Fruit fly (Drosophila melanogaster) whole organism, pupa: Measurements from ENCODE around the gene Tgi.

Experiments
- CG10348 ChIP-seq: fragments of 200-800 bp; sonication (Bioruptor generic); IDR thresholded peaks from 2 replicates; pipeline ENCODE4 v1.3.6; 2022; ENCODE audit warnings: missing biosample characterization, missing genetic modification characterization
- CG12605 ChIP-seq: fragments of 200-800 bp; sonication (Bioruptor generic); IDR thresholded peaks from 2 replicates; pipeline ENCODE4 v1.3.6; 2022; ENCODE audit warnings: missing biosample characterization, missing genetic modification characterization
- CG13204 ChIP-seq: fragments of 200-800 bp; sonication (Bioruptor generic); optimal IDR thresholded peaks from 2 replicates; lab custom pipeline; 2018; ENCODE audit warnings: missing biosample characterization, mild to moderate bottlenecking, missing genetic modification characterization, moderate library complexity
- CG14655 ChIP-seq: fragments of 200-800 bp; sonication (Bioruptor generic); optimal IDR thresholded peaks from 3 replicates; lab custom pipeline; 2017; ENCODE audit warnings: mild to moderate bottlenecking, missing biosample characterization, missing genetic modification reagents, missing genetic modification characterization
- CG15710 ChIP-seq: fragments of 200-800 bp; sonication (Bioruptor generic); optimal IDR thresholded peaks from 2 replicates; lab custom pipeline; 2018; ENCODE audit warnings: missing biosample characterization, mild to moderate bottlenecking, missing genetic modification characterization, moderate library complexity
- CG17806 ChIP-seq: fragments of 200-800 bp; sonication (Bioruptor generic); optimal IDR thresholded peaks from 2 replicates; lab custom pipeline; 2018; ENCODE audit warnings: missing biosample characterization, mild to moderate bottlenecking, missing genetic modification characterization, moderate library complexity
- CG32121 ChIP-seq: fragments of 200-800 bp; sonication (Bioruptor generic); IDR thresholded peaks from 2 replicates; pipeline ENCODE4 v1.3.6; 2022; ENCODE audit warnings: missing biosample characterization, missing genetic modification characterization
- CG34367 ChIP-seq: fragments of 200-800 bp; sonication (Bioruptor generic); optimal IDR thresholded peaks from 2 replicates; lab custom pipeline; 2018; ENCODE audit warnings: missing biosample characterization, mild to moderate bottlenecking, missing genetic modification characterization
- CG4496 ChIP-seq: fragments of 200-800 bp; sonication (Bioruptor generic); IDR thresholded peaks from 3 replicates; pipeline ENCODE4 v1.3.6; 2022; ENCODE audit warnings: missing biosample characterization, missing genetic modification characterization
- CG8159 ChIP-seq: fragments of 200-800 bp; sonication (Bioruptor generic); optimal IDR thresholded peaks from 3 replicates; lab custom pipeline; 2018; ENCODE audit warnings: missing biosample characterization, mild to moderate bottlenecking, missing genetic modification characterization, moderate library complexity
- CG8301 ChIP-seq: fragments of 200-800 bp; sonication (Bioruptor generic); optimal IDR thresholded peaks from 2 replicates; lab custom pipeline; 2018; ENCODE audit warnings: missing biosample characterization, mild to moderate bottlenecking, missing genetic modification characterization
- CG9948 ChIP-seq: fragments of 200-800 bp; sonication (Bioruptor generic); optimal IDR thresholded peaks from 2 replicates; lab custom pipeline; 2018; ENCODE audit warnings: missing biosample characterization, mild to moderate bottlenecking, missing genetic modification characterization, moderate library complexity
- D1 ChIP-seq: fragments of 200-800 bp; sonication (Bioruptor generic); optimal IDR thresholded peaks from 2 replicates; lab custom pipeline; 2018; ENCODE audit warnings: missing biosample characterization, mild to moderate bottlenecking, missing genetic modification characterization, moderate library complexity
- EcR ChIP-seq: fragments of 200-800 bp; sonication (Bioruptor generic); optimal IDR thresholded peaks from 3 replicates; lab custom pipeline; 2019; ENCODE audit warnings: missing biosample characterization, missing genetic modification characterization, mild to moderate bottlenecking, moderate library complexity, missing genetic modification reagents
- Ets98B ChIP-seq: fragments of 200-800 bp; sonication (Bioruptor generic); IDR thresholded peaks from 2 replicates; pipeline ENCODE4 v1.3.6; 2022; ENCODE audit warnings: missing biosample characterization, missing genetic modification characterization
- Pif1A ChIP-seq: fragments of 200-800 bp; sonication (Bioruptor generic); optimal IDR thresholded peaks from 3 replicates; lab custom pipeline; 2016; ENCODE audit warnings: missing biosample characterization, missing genetic modification characterization
- Pif1B ChIP-seq: fragments of 200-800 bp; sonication (Bioruptor generic); optimal IDR thresholded peaks from 3 replicates; lab custom pipeline; 2016; ENCODE audit warnings: missing biosample characterization, missing genetic modification characterization
- Snoo ChIP-seq: fragments of 200-800 bp; sonication (Bioruptor generic); optimal IDR thresholded peaks from 3 replicates; lab custom pipeline; 2017; ENCODE audit warnings: missing biosample characterization, mild to moderate bottlenecking, missing genetic modification characterization, inconsistent platforms
- fd96Ca ChIP-seq: fragments of 200-800 bp; sonication (Bioruptor generic); IDR thresholded peaks from 3 replicates; pipeline ENCODE4 v1.3.6; 2022; ENCODE audit warnings: missing biosample characterization, missing genetic modification characterization
- gl ChIP-seq: fragments of 200-800 bp; sonication (Bioruptor generic); optimal IDR thresholded peaks from 2 replicates; lab custom pipeline; 2018; ENCODE audit warnings: missing biosample characterization, mild to moderate bottlenecking, missing genetic modification characterization
- rn ChIP-seq: fragments of 200-800 bp; sonication (Bioruptor generic); IDR thresholded peaks from 2 replicates; pipeline ENCODE4 v1.3.6; 2022; ENCODE audit warnings: missing biosample characterization, missing genetic modification characterization

Tgi gene

DNA sequence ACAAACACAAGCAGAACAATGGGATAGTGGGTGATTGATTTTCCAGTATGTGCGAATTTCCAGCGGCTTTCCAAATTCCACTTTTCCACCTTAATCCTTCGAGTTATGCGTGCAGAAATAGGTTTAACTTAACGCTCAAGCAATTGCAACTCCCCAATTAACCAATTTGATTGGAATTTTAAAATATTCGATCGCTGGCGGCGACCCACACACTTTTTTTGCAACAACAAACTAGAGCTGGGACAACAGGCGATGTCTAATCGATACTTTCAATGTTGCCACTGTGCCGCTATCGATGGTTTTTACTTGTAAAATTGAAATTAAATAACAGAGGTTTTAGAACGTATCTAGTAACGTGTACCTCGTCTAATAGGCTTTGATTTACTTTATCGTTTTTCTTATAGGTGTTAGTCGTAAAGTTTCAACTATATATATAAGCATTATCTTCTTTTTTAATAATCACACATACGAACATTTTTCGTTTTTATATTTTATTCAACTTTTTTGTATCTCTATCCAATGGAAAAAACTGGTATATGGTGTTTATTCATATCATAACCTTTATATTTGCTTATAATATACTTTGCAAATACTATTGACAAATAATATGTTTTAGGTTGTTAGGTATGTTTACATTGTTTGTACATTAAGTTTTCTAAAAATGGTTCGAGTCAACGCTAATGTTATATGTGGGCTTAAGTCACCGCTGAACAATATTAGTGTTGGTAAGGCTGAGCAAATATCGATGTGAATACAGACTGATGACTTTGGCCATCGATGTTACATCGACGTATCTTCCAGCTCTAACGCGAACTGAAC lies at the start of gene Tgi, which contains the start of gene Abp1:
Gene Tgi (plus strand): TSS at position 757 of the 819 bp plus-strand sequence.
Gene Abp1 (minus strand): TSS at position 240 of the 819 bp plus-strand sequence.
- TF ChIP-seq Snoo (tag; lab: Kevin White, UChicago) (no peak), CG34367 (tag; lab: Kevin White, UChicago) (no peak), D1 (tag; lab: Kevin White, UChicago) (no peak), fd96Ca (GFP tag; lab: Robert Waterston, UW) (no peak), CG4496 (no peak), Pif1B (GFP tag; lab: Kevin White, UChicago) (no peak), Ets98B (no peak), CG13204 (GFP tag; lab: Kevin White, UChicago) (no peak), CG10348 (GFP tag; lab: Robert Waterston, UW) (no peak), CG17806 (tag; lab: Kevin White, UChicago) (no peak)

DNA sequence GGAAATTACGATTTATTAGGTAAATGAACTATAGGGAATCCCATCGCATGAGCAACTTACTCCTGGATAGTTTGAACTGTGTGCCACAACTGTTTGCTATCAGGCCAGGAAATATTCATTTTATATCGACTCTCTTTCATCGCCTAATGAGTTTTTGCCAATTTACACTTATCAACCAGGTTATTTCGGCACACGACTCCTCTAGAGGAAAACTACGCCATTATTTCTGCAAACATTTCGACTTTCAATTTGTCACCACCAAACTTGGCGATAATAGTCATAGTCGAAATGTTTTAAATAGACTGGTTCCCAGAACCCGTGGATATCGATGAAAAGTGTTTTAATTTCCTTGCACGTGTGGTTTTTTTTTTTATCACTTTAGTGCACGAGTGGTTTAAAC lies 49.6 kb upstream of the Tgi start, which contains the start of gene CG10154:
Gene CG10154 (minus strand): TSS at position 101 of the 400 bp plus-strand sequence.
- no peak for TF ChIP-seq Ets98B
- TF ChIP-seq CG14655 (GFP tag; lab: Kevin White, UChicago), result no peak
- TF ChIP-seq CG12605, result no peak
- no peak for TF ChIP-seq CG34367 (tag; lab: Kevin White, UChicago)
- no peak for TF ChIP-seq CG32121 (GFP tag; lab: Robert Waterston, UW)
- no peak for TF ChIP-seq CG8301
- TF ChIP-seq gl, result no peak
- no peak for TF ChIP-seq Pif1A (GFP tag; lab: Kevin White, UChicago)

DNA sequence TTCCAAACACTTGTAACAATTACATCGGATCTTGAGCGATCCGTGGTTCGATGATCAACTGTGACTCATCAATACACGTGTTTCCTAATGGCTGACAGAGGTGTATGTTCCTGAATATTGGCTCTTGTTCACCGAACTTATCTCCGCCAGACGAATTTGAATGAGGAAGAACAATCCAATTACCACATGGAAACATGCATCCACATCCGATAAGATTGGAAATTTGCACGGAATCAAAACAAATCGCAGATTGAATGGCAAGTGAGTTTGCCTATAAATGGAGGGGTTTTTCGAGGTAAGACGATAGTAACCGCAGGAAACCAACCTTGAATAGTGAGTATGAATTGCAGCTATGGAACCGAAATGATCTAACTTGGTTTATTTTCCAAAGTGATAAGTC lies 48.9 kb upstream of the Tgi start, which contains the start of gene CG10725:
Gene CG10725 (plus strand): TSS at position 301 of the 400 bp plus-strand sequence.
- TF ChIP-seq Pif1B (GFP tag; lab: Kevin White, UChicago), result no peak
- TF ChIP-seq CG4496, result no peak
- TF ChIP-seq CG32121 (GFP tag; lab: Robert Waterston, UW), result no peak
- TF ChIP-seq CG34367 (tag; lab: Kevin White, UChicago), result no peak
- TF ChIP-seq gl, result no peak
- TF ChIP-seq CG10348 (GFP tag; lab: Robert Waterston, UW), result no peak
- no peak for TF ChIP-seq CG13204 (GFP tag; lab: Kevin White, UChicago)
- no peak for TF ChIP-seq D1 (tag; lab: Kevin White, UChicago)
- TF ChIP-seq CG12605, result no peak
- TF ChIP-seq EcR (GFP tag; lab: Kevin White, UChicago), result no peak
- TF ChIP-seq CG8159 (tag; lab: Kevin White, UChicago), result no peak
- TF ChIP-seq Snoo (tag; lab: Kevin White, UChicago), result no peak
- TF ChIP-seq CG9948, result no peak
- TF ChIP-seq CG15710, result no peak
- TF ChIP-seq Pif1A (GFP tag; lab: Kevin White, UChicago), result no peak
- no peak for TF ChIP-seq CG17806 (tag; lab: Kevin White, UChicago)
- TF ChIP-seq Ets98B, result no peak

DNA sequence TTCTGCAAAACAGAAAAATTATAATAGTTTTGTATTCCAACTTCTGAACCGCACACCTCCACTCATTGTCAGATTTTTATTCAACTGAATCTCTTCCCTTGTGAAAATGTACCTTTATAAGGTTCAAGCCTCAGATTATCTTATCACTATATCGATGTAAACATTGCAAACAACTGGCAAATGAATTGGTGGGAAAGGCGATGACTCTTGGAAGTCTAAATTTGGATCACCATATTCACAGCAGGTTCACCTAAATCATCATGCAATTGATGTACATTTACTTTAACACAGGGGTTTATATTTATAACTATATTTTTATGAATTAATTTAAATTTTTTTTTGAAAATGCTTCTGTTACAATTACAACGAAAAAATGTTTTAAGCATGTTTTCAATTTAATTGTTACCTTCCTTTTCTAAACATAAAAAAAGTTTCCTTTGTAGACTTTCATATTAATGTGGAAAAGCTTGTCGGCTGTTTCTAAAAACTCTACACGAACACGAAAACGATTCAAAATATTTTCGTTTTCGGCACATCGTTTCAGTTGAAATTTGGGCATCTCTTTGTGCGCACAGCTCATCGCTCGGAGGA lies 46.1 kb upstream of the Tgi start, which contains the start of the genes CG10140 and CG14109:
Gene CG10140 (minus strand): TSS at position 101 of the 591 bp plus-strand sequence.
Gene CG14109 (plus strand): TSS at position 541 of the 591 bp plus-strand sequence.
- TF ChIP-seq fd96Ca (GFP tag; lab: Robert Waterston, UW) (no peak), gl (no peak), CG17806 (tag; lab: Kevin White, UChicago) (no peak), Snoo (tag; lab: Kevin White, UChicago) (no peak), CG32121 (GFP tag; lab: Robert Waterston, UW) (no peak), Ets98B (no peak), Pif1A (GFP tag; lab: Kevin White, UChicago) (no peak), CG4496 (no peak), CG12605 (no peak), rn (no peak), CG15710 (no peak), Pif1B (GFP tag; lab: Kevin White, UChicago) (no peak), CG8159 (tag; lab: Kevin White, UChicago) (no peak), CG10348 (GFP tag; lab: Robert Waterston, UW) (no peak), CG9948 (no peak)
- TF ChIP-seq, all 21 proteins: peak for 0

DNA sequence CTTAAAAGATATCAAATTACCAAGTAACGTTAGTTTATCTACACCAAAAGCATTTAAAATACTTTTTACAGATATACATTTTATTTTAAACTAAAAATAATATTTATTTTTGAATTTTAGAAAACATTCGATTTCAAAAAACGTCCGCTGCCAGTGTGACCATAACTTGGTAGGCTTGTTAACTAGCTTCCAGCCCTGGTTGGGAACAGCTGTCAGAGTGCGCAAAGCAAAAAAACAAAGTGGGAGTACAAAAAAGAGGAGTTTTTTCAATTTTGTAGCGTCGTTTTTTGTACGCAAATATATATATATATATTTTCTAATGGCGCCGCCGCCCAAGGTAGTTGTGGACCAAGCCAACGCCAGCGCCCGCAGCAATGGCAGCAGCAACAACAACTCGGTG lies 44.2 kb upstream of the Tgi start, which contains the start of gene cmb:
Gene cmb (plus strand): TSS at position 195 of the 400 bp plus-strand sequence.
- TF ChIP-seq Pif1A (GFP tag; lab: Kevin White, UChicago), result peak; percentile 87
- TF ChIP-seq CG14655 (GFP tag; lab: Kevin White, UChicago), result peak; percentile 93
- peak; percentile 97 for TF ChIP-seq CG4496
- peak; percentile 84 for TF ChIP-seq Pif1B (GFP tag; lab: Kevin White, UChicago)
- peak; percentile 81 for TF ChIP-seq CG17806 (tag; lab: Kevin White, UChicago)
- peak; percentile 85 for TF ChIP-seq CG8301
- TF ChIP-seq gl, result peak; percentile 94
- TF ChIP-seq CG9948, result peak; percentile 80
- TF ChIP-seq CG10348 (GFP tag; lab: Robert Waterston, UW), result no peak
- TF ChIP-seq Ets98B, result peak; percentile 93
- peak; percentile 89 for TF ChIP-seq CG8159 (tag; lab: Kevin White, UChicago)
- TF ChIP-seq Snoo (tag; lab: Kevin White, UChicago), result peak; percentile 72
- TF ChIP-seq CG13204 (GFP tag; lab: Kevin White, UChicago), result peak; percentile 86
- peak; percentile 23 for TF ChIP-seq EcR (GFP tag; lab: Kevin White, UChicago)
- peak; percentile 93 for TF ChIP-seq fd96Ca (GFP tag; lab: Robert Waterston, UW)
- TF ChIP-seq CG34367 (tag; lab: Kevin White, UChicago), result peak; percentile 92
- TF ChIP-seq rn, result peak; percentile 89
- TF ChIP-seq CG12605, result peak; percentile 97
- peak; percentile 93 for TF ChIP-seq CG32121 (GFP tag; lab: Robert Waterston, UW)
- peak; percentile 85 for TF ChIP-seq CG15710
- TF ChIP-seq D1 (tag; lab: Kevin White, UChicago), result peak; percentile 62
